Worm (Caenorhabditis elegans) whole organism, L1 larva: ENCODE data around the gene fsn-1.

Source experiments
- C04F5.9 ChIP-seq: sonication (generic microtip); optimal IDR thresholded peaks from 2 replicates; lab custom pipeline; 2016; ENCODE audit warnings: missing genetic modification characterization, missing compliant biosample characterization
- C34B4.2 ChIP-seq: sonication (generic microtip); optimal IDR thresholded peaks from 2 replicates; lab custom pipeline; 2017; ENCODE audit warnings: mild to moderate bottlenecking, missing genetic modification characterization, missing compliant biosample characterization
- F16B12.6 ChIP-seq: fragments of 150-350 bp; optimal IDR thresholded peaks from 2 replicates; lab custom pipeline; 2014; ENCODE audit warnings: missing biosample characterization, missing genetic modification characterization
- blmp-1 ChIP-seq: fragments of 150-350 bp; optimal IDR thresholded peaks from 2 replicates; lab custom pipeline; 2014; ENCODE audit warnings: missing biosample characterization, missing genetic modification characterization
- ceh-63 ChIP-seq: fragments of 200-800 bp; sonication (Bioruptor generic); optimal IDR thresholded peaks from 2 replicates; lab custom pipeline; 2018; ENCODE audit warnings: mild to moderate bottlenecking, missing genetic modification characterization, missing compliant biosample characterization
- ceh-8 ChIP-seq: fragments of 200-800 bp; sonication (Bioruptor generic); optimal IDR thresholded peaks from 2 replicates; lab custom pipeline; 2018; ENCODE audit warnings: mild to moderate bottlenecking, missing genetic modification characterization, moderate library complexity, missing compliant biosample characterization
- ceh-90 ChIP-seq: sonication (generic microtip); optimal IDR thresholded peaks from 2 replicates; lab custom pipeline; 2016; ENCODE audit warnings: missing genetic modification characterization, missing compliant biosample characterization
- ces-1 ChIP-seq: fragments of 150-350 bp; optimal IDR thresholded peaks from 2 replicates; lab custom pipeline; 2014; ENCODE audit warnings: missing biosample characterization, missing genetic modification reagents, missing genetic modification characterization
- dpl-1 ChIP-seq, 3 experiments: fragments of 150-350 bp in 2 of 3; sonication (generic microtip) in 1 of 3; optimal IDR thresholded peaks; 2 replicates each; lab custom pipeline; 2014 to 2017; ENCODE audit warnings: missing biosample characterization in 3 of 3, missing genetic modification characterization in 3 of 3, missing genetic modification reagents in 3 of 3
- dsc-1 ChIP-seq: sonication (generic microtip); optimal IDR thresholded peaks from 2 replicates; lab custom pipeline; 2016; ENCODE audit warnings: mild to moderate bottlenecking, missing genetic modification characterization, missing compliant biosample characterization
- efl-3 ChIP-seq: fragments of 200-800 bp; sonication (Bioruptor generic); optimal IDR thresholded peaks from 2 replicates; lab custom pipeline; 2018; ENCODE audit warnings: mild to moderate bottlenecking, missing genetic modification characterization, missing compliant biosample characterization
- elt-2 ChIP-seq: sonication (generic microtip); optimal IDR thresholded peaks from 2 replicates; lab custom pipeline; 2016; ENCODE audit warnings: missing genetic modification characterization, mild to moderate bottlenecking, inconsistent platforms, missing compliant biosample characterization, missing genetic modification reagents
- ets-5 ChIP-seq: fragments of 200-800 bp; sonication (Bioruptor generic); IDR thresholded peaks from 2 replicates; pipeline ENCODE4 v1.3.6; 2022; ENCODE audit warnings: missing genetic modification characterization, missing compliant biosample characterization
- fkh-10 ChIP-seq: sonication (generic microtip); optimal IDR thresholded peaks from 2 replicates; lab custom pipeline; 2017; ENCODE audit warnings: missing biosample characterization, missing genetic modification reagents, missing genetic modification characterization
- grh-1 ChIP-seq: fragments of 200-800 bp; sonication (Bioruptor generic); IDR thresholded peaks from 2 replicates; pipeline ENCODE4 v1.3.6; 2022; ENCODE audit warnings: missing genetic modification reagents, missing genetic modification characterization, missing compliant biosample characterization
- hpl-2 ChIP-seq: fragments of 150-350 bp; optimal IDR thresholded peaks from 2 replicates; lab custom pipeline; 2014; ENCODE audit warnings: missing biosample characterization, missing genetic modification reagents, missing genetic modification characterization
- isw-1 ChIP-seq: fragments of 200-800 bp; sonication (Bioruptor generic); IDR thresholded peaks from 2 replicates; pipeline ENCODE4 v1.3.6; 2022; ENCODE audit warnings: missing genetic modification characterization, missing compliant biosample characterization
- lin-13 ChIP-seq: fragments of 150-350 bp; optimal IDR thresholded peaks from 2 replicates; lab custom pipeline; 2014; ENCODE audit warnings: missing biosample characterization, missing genetic modification reagents, missing genetic modification characterization
- lin-14 ChIP-seq: fragments of 200-800 bp; sonication (Bioruptor generic); optimal IDR thresholded peaks from 2 replicates; lab custom pipeline; 2018; ENCODE audit warnings: mild to moderate bottlenecking, missing genetic modification characterization, moderate library complexity, missing compliant biosample characterization
- lin-35 ChIP-seq, 2 experiments: fragments of 150-350 bp; optimal IDR thresholded peaks; 2 replicates each; lab custom pipeline; 2014; ENCODE audit warnings: missing biosample characterization in 2 of 2, missing genetic modification characterization in 2 of 2, missing genetic modification reagents in 2 of 2
- lin-39 ChIP-seq: fragments of 150-350 bp; optimal IDR thresholded peaks from 2 replicates; lab custom pipeline; 2014; ENCODE audit warnings: missing biosample characterization, missing genetic modification reagents, missing genetic modification characterization
- mab-9 ChIP-seq: fragments of 200-800 bp; sonication (Bioruptor generic); IDR thresholded peaks from 2 replicates; pipeline ENCODE4 v1.3.6; 2022; ENCODE audit warnings: missing genetic modification reagents, missing genetic modification characterization, missing compliant biosample characterization
- mdl-1 ChIP-seq, 2 experiments: fragments of 150-350 bp; optimal IDR thresholded peaks; 2 replicates each; lab custom pipeline; 2014 to 2017; ENCODE audit warnings: missing biosample characterization in 2 of 2, missing genetic modification characterization in 2 of 2, inconsistent platforms in 1 of 2
- mef-2 ChIP-seq: fragments of 150-350 bp; optimal IDR thresholded peaks from 2 replicates; lab custom pipeline; 2014; ENCODE audit warnings: missing biosample characterization, missing genetic modification characterization
- mep-1 ChIP-seq: fragments of 150-350 bp; optimal IDR thresholded peaks from 2 replicates; lab custom pipeline; 2014; ENCODE audit warnings: missing biosample characterization, missing genetic modification characterization
- nhr-11 ChIP-seq: fragments of 150-350 bp; optimal IDR thresholded peaks from 2 replicates; lab custom pipeline; 2014; ENCODE audit warnings: missing biosample characterization, missing genetic modification characterization
- nhr-12 ChIP-seq: sonication (generic microtip); optimal IDR thresholded peaks from 2 replicates; lab custom pipeline; 2017; ENCODE audit warnings: missing biosample characterization, missing genetic modification characterization
- nhr-19 ChIP-seq: fragments of 200-800 bp; sonication (Bioruptor generic); conservative IDR thresholded peaks from 2 replicates; pipeline ENCODE4 v1.3.6; 2022; ENCODE audit warnings: missing genetic modification characterization, missing compliant biosample characterization
- nhr-20 ChIP-seq: sonication (generic microtip); optimal IDR thresholded peaks from 2 replicates; lab custom pipeline; 2016; ENCODE audit warnings: mild to moderate bottlenecking, missing genetic modification characterization, missing compliant biosample characterization
- nhr-237 ChIP-seq: fragments of 150-350 bp; optimal IDR thresholded peaks from 2 replicates; lab custom pipeline; 2014; ENCODE audit warnings: missing biosample characterization, missing genetic modification characterization
- nhr-71 ChIP-seq: sonication (generic microtip); optimal IDR thresholded peaks from 2 replicates; lab custom pipeline; 2016; ENCODE audit warnings: mild to moderate bottlenecking, missing genetic modification characterization, moderate library complexity, missing compliant biosample characterization
- nhr-76 ChIP-seq: sonication (generic microtip); optimal IDR thresholded peaks from 2 replicates; lab custom pipeline; 2017; ENCODE audit warnings: missing biosample characterization, missing genetic modification characterization
- nhr-77 ChIP-seq: fragments of 150-350 bp; optimal IDR thresholded peaks from 2 replicates; lab custom pipeline; 2014; ENCODE audit warnings: missing biosample characterization, missing genetic modification characterization
- nhr-85 ChIP-seq: sonication (generic microtip); peaks from one replicate; lab custom pipeline; 2016; ENCODE audit warnings: missing genetic modification characterization, inconsistent platforms, missing compliant biosample characterization
- nhr-90 ChIP-seq: sonication (generic microtip); optimal IDR thresholded peaks from 2 replicates; lab custom pipeline; 2016; ENCODE audit warnings: mild to moderate bottlenecking, missing genetic modification characterization, missing compliant biosample characterization; ENCODE audit not compliant: poor library complexity
- rnt-1 ChIP-seq: sonication (generic microtip); optimal IDR thresholded peaks from 2 replicates; lab custom pipeline; 2016; ENCODE audit warnings: mild to moderate bottlenecking, missing genetic modification characterization, moderate library complexity, missing compliant biosample characterization
- snpc-4 ChIP-seq: fragments of 150-350 bp; optimal IDR thresholded peaks from 2 replicates; lab custom pipeline; 2014; ENCODE audit warnings: missing biosample characterization, missing genetic modification characterization
- sox-4 ChIP-seq: sonication (generic microtip); optimal IDR thresholded peaks from 2 replicates; lab custom pipeline; 2016; ENCODE audit warnings: missing genetic modification characterization, missing compliant biosample characterization
- sptf-1 ChIP-seq: fragments of 150-350 bp; optimal IDR thresholded peaks from 2 replicates; lab custom pipeline; 2014; ENCODE audit warnings: missing biosample characterization, missing genetic modification characterization
- sup-37 ChIP-seq: fragments of 200-800 bp; sonication (Bioruptor generic); optimal IDR thresholded peaks from 2 replicates; lab custom pipeline; 2018; ENCODE audit warnings: mild to moderate bottlenecking, missing genetic modification characterization, missing compliant biosample characterization
- swsn-7 ChIP-seq: sonication (generic microtip); optimal IDR thresholded peaks from 2 replicates; lab custom pipeline; 2016; ENCODE audit warnings: missing genetic modification characterization, missing compliant biosample characterization
- tbx-2 ChIP-seq: sonication (generic microtip); optimal IDR thresholded peaks from 2 replicates; lab custom pipeline; 2016; ENCODE audit warnings: missing genetic modification characterization, missing compliant biosample characterization
- tlp-1 ChIP-seq: fragments of 150-350 bp; optimal IDR thresholded peaks from 2 replicates; lab custom pipeline; 2014; ENCODE audit warnings: missing biosample characterization, missing genetic modification characterization
- unc-62 ChIP-seq: fragments of 150-350 bp; optimal IDR thresholded peaks from 2 replicates; lab custom pipeline; 2014; ENCODE audit warnings: missing biosample characterization, missing genetic modification reagents, missing genetic modification characterization
- unc-86 ChIP-seq: sonication (generic microtip); optimal IDR thresholded peaks from 2 replicates; lab custom pipeline; 2016; ENCODE audit warnings: missing genetic modification characterization, missing compliant biosample characterization
- unc-98 ChIP-seq: fragments of 200-800 bp; sonication (Bioruptor generic); IDR thresholded peaks from 2 replicates; pipeline ENCODE4 v1.3.6; 2022; ENCODE audit warnings: missing genetic modification characterization, missing compliant biosample characterization
- xbp-1 ChIP-seq: sonication (generic microtip); optimal IDR thresholded peaks from 2 replicates; lab custom pipeline; 2016; ENCODE audit warnings: missing genetic modification characterization, missing compliant biosample characterization
- zag-1 ChIP-seq: fragments of 150-350 bp; optimal IDR thresholded peaks from 2 replicates; lab custom pipeline; 2014; ENCODE audit warnings: missing biosample characterization, missing genetic modification characterization

Gene fsn-1

ce11 chrIII:4962886-4963285 is 25.8 kb downstream of the fsn-1 start, which contains the start of gene C27F2.9 (continued):
- TF ChIP-seq zag-1 (peak; percentile 18), nhr-12 (tag; lab: Kevin White, UChicago) (peak; percentile 21), swsn-7 (peak; percentile 94), ets-5 (GFP tag; lab: Robert Waterston, UW) (no peak), sox-4 (tag; lab: Kevin White, UChicago) (peak; percentile 82), nhr-85 (tag; lab: Kevin White, UChicago) (peak; percentile 93), mdl-1 (tag; optimal IDR thresholded peaks at IDR 0.05; lab: Kevin White, UChicago) (peak in 1 of 2 experiments; percentile 71), isw-1 (GFP tag; lab: Robert Waterston, UW) (peak; percentile 91), nhr-20 (peak; percentile 91), efl-3 (GFP tag; lab: Kevin White, UChicago) (peak; percentile 19), lin-39 (peak; percentile 86), nhr-71 (tag; lab: Kevin White, UChicago) (peak; percentile 95), lin-13 (GFP tag; lab: Kevin White, UChicago) (peak; percentile 71), fkh-10 (GFP tag; lab: Kevin White, UChicago) (peak; percentile 73), elt-2 (peak; percentile 74), grh-1 (GFP tag; lab: Robert Waterston, UW) (peak; percentile 85), tlp-1 (tag; lab: Kevin White, UChicago) (no peak), snpc-4 (peak; percentile 73), unc-62 (GFP tag; lab: Kevin White, UChicago) (no peak), dpl-1 (GFP tag; optimal IDR thresholded peaks at IDR 0.05; lab: Kevin White, UChicago) (peak; percentile 99 to 100 (median 99)), rnt-1 (tag; lab: Kevin White, UChicago) (peak; percentile 96), blmp-1 (tag; lab: Kevin White, UChicago) (peak; percentile 71), lin-35 (GFP tag; optimal IDR thresholded peaks at IDR 0.05; lab: Kevin White, UChicago) (peak; percentile 99 to 100), C34B4.2 (peak; percentile 36), nhr-237 (tag; lab: Kevin White, UChicago) (peak; percentile 84), nhr-11 (peak; percentile 90), lin-14 (GFP tag; lab: Kevin White, UChicago) (peak; percentile 88), nhr-90 (tag; lab: Kevin White, UChicago) (peak; percentile 94), mef-2 (tag; lab: Kevin White, UChicago) (peak; percentile 5), unc-98 (GFP tag; lab: Robert Waterston, UW) (no peak), sup-37 (peak; percentile 81), dsc-1 (tag; lab: Kevin White, UChicago) (peak; percentile 94), tbx-2 (peak; percentile 93), sptf-1 (no peak), nhr-19 (GFP tag; lab: Robert Waterston, UW) (peak; percentile 91), nhr-77 (tag; lab: Kevin White, UChicago) (peak; percentile 72), hpl-2 (GFP tag; lab: Kevin White, UChicago) (no peak), xbp-1 (tag; lab: Kevin White, UChicago) (peak; percentile 93), ceh-63 (GFP tag; lab: Kevin White, UChicago) (no peak), nhr-76 (tag; lab: Kevin White, UChicago) (no peak), C04F5.9 (tag; lab: Kevin White, UChicago) (peak; percentile 87), mab-9 (GFP tag; lab: Robert Waterston, UW) (peak; percentile 84), F16B12.6 (tag; lab: Kevin White, UChicago) (peak; percentile 75), ces-1 (GFP tag; lab: Kevin White, UChicago) (no peak), ceh-90 (peak; percentile 63), ceh-8 (peak; percentile 84), mep-1 (tag; lab: Kevin White, UChicago) (peak; percentile 95), unc-86 (peak; percentile 89)
